Worm (Caenorhabditis elegans) whole organism, L1 larva: ENCODE measurements around the gene mks-5.
A peak's percentile ranks its signal among the peaks of the same experiment; 100 is the strongest.

Source experiments
- ama-1 ChIP-seq: fragments of 150-350 bp; optimal IDR thresholded peaks from 2 replicates; lab custom pipeline; 2014
- ceh-82 ChIP-seq, 3 experiments: fragments of 150-350 bp in 1 of 3; sonication (generic microtip) in 2 of 3; optimal IDR thresholded peaks; 2 replicates each; lab custom pipeline; 2014 to 2017; ENCODE audit warnings: missing biosample characterization in 3 of 3, missing genetic modification characterization in 3 of 3
- fos-1 ChIP-seq: fragments of 150-350 bp; optimal IDR thresholded peaks from 2 replicates; lab custom pipeline; 2014; ENCODE audit warnings: missing biosample characterization, missing genetic modification characterization
- lin-14 ChIP-seq: fragments of 200-800 bp; sonication (Bioruptor generic); optimal IDR thresholded peaks from 2 replicates; lab custom pipeline; 2018; ENCODE audit warnings: mild to moderate bottlenecking, missing genetic modification characterization, moderate library complexity, missing compliant biosample characterization
- nhr-28 ChIP-seq: fragments of 150-350 bp; optimal IDR thresholded peaks from 2 replicates; lab custom pipeline; 2014; ENCODE audit warnings: missing biosample characterization, missing genetic modification characterization
- nhr-76 ChIP-seq: sonication (generic microtip); optimal IDR thresholded peaks from 2 replicates; lab custom pipeline; 2017; ENCODE audit warnings: missing biosample characterization, missing genetic modification characterization
- skn-1 ChIP-seq: fragments of 150-350 bp; optimal IDR thresholded peaks from 2 replicates; lab custom pipeline; 2014; ENCODE audit warnings: missing biosample characterization, missing genetic modification characterization
- snpc-4 ChIP-seq: fragments of 150-350 bp; optimal IDR thresholded peaks from 2 replicates; lab custom pipeline; 2014; ENCODE audit warnings: missing biosample characterization, missing genetic modification characterization
- ztf-11 ChIP-seq, 2 experiments: sonication (generic microtip); optimal IDR thresholded peaks; 2 replicates each; lab custom pipeline; 2016 to 2017; ENCODE audit warnings: missing genetic modification characterization in 2 of 2, missing biosample characterization in 1 of 2, missing compliant biosample characterization in 1 of 2

DNA sequence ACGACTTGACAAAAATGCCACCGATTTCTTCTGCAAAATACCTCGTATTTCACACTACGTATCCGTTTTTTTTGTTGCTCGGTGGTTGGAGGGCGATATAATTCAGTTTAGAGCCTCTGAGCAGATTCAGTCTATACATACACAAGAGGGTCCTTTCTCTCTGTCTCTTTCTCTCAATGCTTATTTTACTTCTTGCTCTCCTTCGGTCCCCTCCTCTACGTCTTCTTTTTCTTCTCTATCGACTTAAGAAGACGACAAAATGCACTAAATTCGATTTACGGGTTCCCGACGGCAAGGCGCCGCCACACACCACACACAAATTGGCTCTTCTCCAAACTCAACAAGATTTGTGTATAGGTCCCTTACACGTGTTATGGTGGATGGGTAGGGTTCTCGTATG lies 38.9 kb downstream of the mks-5 start:
- TF ChIP-seq nhr-76 (tag; lab: Kevin White, UChicago) (no peak), ama-1 (no peak), skn-1 (tag; lab: Kevin White, UChicago) (no peak), lin-14 (peak; percentile 84), ceh-82 (tag; optimal IDR thresholded peaks at IDR 0.05; lab: Kevin White, UChicago) (no peak), ztf-11 (tag; optimal IDR thresholded peaks at IDR 0.05; lab: Kevin White, UChicago) (no peak), fos-1 (tag; lab: Kevin White, UChicago) (no peak), snpc-4 (no peak), nhr-28 (tag; lab: Kevin White, UChicago) (no peak)
